Worm (Caenorhabditis elegans): Measurements from ENCODE around the gene srw-14.

Gene srw-14

DNA sequence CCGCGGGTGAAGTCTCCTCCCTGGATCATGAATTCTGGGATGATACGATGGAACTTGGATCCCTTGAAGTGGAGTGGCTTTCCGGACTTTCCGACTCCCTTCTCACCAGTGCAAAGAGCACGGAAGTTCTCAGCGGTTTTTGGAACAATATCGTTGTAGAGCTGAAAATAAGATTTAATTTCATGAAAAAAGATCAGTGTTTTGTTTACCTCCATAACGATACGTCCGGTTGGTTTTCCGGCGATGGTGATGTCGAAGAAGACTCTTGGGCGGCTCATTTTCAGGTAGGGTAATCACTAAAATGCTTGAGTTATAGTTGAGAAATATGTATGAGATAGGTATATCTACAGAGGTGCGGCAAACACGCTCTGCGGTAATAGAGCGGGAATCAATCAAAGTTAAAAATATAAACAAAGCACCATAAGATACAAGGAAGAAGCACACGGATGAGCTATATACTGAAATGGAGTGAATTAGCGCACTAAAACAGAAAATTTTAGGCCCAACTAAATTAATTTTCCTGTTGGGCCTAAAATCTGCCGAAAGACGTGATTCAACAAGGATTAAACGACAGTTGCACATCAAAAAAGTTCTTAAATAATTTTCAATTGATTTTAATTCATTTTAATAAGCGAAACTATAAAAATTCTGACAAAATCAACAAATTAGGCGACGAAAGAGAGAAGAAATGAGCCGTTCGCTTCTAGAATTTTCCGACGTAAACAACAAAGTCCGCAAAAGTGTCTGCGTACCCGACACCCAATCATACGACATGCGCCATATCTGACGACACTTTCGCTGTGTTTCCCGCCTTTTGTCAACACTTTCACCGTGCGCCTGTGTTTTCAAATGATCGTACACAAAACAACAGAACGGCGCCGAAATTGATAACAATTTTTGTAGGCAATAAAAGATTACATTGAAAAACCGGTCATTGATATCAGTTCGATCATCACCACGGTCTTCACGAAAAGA is 38.4 kb upstream of the srw-14 start, which contains the start of the genes cyn-7 and bath-36:
Gene cyn-7, minus strand, starts transcription at position 296 of the 975 bp plus-strand sequence.
Gene bath-36, plus strand, starts transcription at position 806 of the 975 bp plus-strand sequence.
- peak; percentile 74 for TF ChIP-seq nhr-23 (tag; optimal IDR thresholded peaks at IDR 0.05)
- TF ChIP-seq fkh-10 (GFP tag; optimal IDR thresholded peaks at IDR 0.05), result no peak
- peak; percentile 51 for TF ChIP-seq egl-5 (tag; optimal IDR thresholded peaks at IDR 0.05)
- peak; percentile 47 for TF ChIP-seq ceh-28 (tag; optimal IDR thresholded peaks at IDR 0.05)
- no peak for TF ChIP-seq ztf-11 (tag; optimal IDR thresholded peaks at IDR 0.05)
- TF ChIP-seq jun-1 (tag; optimal IDR thresholded peaks at IDR 0.05), result peak; percentile 86
- no peak for TF ChIP-seq ZK546.5 (tag; optimal IDR thresholded peaks at IDR 0.05)
- peak; percentile 69 for TF ChIP-seq lsy-12 (tag; optimal IDR thresholded peaks at IDR 0.05)
- TF ChIP-seq nhr-43 (tag; optimal IDR thresholded peaks at IDR 0.05; ENCODE audit: poor library complexity, severe bottlenecking), result peak; percentile 76
- peak; percentile 49 for TF ChIP-seq egl-27 (tag; optimal IDR thresholded peaks at IDR 0.05)
- peak; percentile 68 for TF ChIP-seq tbx-2 (tag; optimal IDR thresholded peaks at IDR 0.05)
- peak; percentile 79 for TF ChIP-seq nhr-25 (tag; optimal IDR thresholded peaks at IDR 0.05)
- TF ChIP-seq lin-15B (tag; optimal IDR thresholded peaks at IDR 0.05), result peak; percentile 85
- TF ChIP-seq mdl-1 (tag; optimal IDR thresholded peaks at IDR 0.05), result no peak
- peak; percentile 0 for TF ChIP-seq nhr-77 (tag; optimal IDR thresholded peaks at IDR 0.05)
- TF ChIP-seq elt-1 (tag; optimal IDR thresholded peaks at IDR 0.05), result no peak
- peak; percentile 97 for TF ChIP-seq pha-4 (tag; optimal IDR thresholded peaks at IDR 0.05)
- no peak for TF ChIP-seq daf-12 (tag; optimal IDR thresholded peaks at IDR 0.05)
- TF ChIP-seq pqm-1 (tag; optimal IDR thresholded peaks at IDR 0.05), result peak; percentile 73
- no peak for TF ChIP-seq ceh-82 (tag; optimal IDR thresholded peaks at IDR 0.05)
- TF ChIP-seq nfya-1 (tag; optimal IDR thresholded peaks at IDR 0.05; ENCODE audit: insufficient read depth), result peak; percentile 74
- TF ChIP-seq snpc-4 (tag; optimal IDR thresholded peaks at IDR 0.05), result peak; percentile 59
- TF ChIP-seq elt-2 (tag; optimal IDR thresholded peaks at IDR 0.05), result peak; percentile 92
- TF ChIP-seq R02D3.7 (tag; optimal IDR thresholded peaks at IDR 0.05), result peak; percentile 7
- TF ChIP-seq hmg-11 (tag; optimal IDR thresholded peaks at IDR 0.05), result peak; percentile 68

DNA sequence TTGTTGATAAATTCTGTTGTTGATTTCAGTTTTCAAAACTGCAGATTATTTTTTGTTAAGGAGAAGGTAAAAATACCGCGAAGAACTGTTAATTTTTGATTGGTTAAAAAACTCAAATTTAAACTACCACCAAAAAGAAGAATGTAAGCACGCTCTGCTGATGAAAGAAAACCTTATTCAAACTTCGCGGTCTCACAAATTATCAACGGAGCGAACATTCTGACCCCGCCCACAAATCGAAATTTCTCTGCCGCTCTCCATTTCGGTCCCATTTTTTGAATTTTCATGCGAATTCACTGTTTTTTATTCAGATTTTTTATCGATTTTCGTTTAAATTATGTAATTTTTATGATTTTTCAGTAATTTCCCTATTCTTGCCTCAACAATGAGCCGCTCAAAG is 36.2 kb upstream of the srw-14 start, which contains the start of gene cyn-3:
Gene cyn-3, plus strand, starts transcription at position 361 of the 400 bp plus-strand sequence.
- no peak for TF ChIP-seq ztf-4 (tag; optimal IDR thresholded peaks at IDR 0.05)
- no peak for TF ChIP-seq eor-1 (tag; optimal IDR thresholded peaks at IDR 0.05)
- TF ChIP-seq snpc-4 (tag; optimal IDR thresholded peaks at IDR 0.05), result peak; percentile 86
- peak; percentile 35 for TF ChIP-seq fkh-10 (GFP tag; optimal IDR thresholded peaks at IDR 0.05)
- peak; percentile 58 for TF ChIP-seq pqm-1 (tag; optimal IDR thresholded peaks at IDR 0.05)
- no peak for TF ChIP-seq nhr-28 (tag; optimal IDR thresholded peaks at IDR 0.05)
- peak; percentile 70 for TF ChIP-seq egl-5 (tag; optimal IDR thresholded peaks at IDR 0.05)
- TF ChIP-seq nhr-25 (tag; optimal IDR thresholded peaks at IDR 0.05), result peak; percentile 86
- peak; percentile 97 for TF ChIP-seq nhr-23 (tag; optimal IDR thresholded peaks at IDR 0.05)
- TF ChIP-seq elt-1 (tag; optimal IDR thresholded peaks at IDR 0.05), result peak; percentile 58
- TF ChIP-seq hmg-11 (tag; optimal IDR thresholded peaks at IDR 0.05), result peak; percentile 65
- TF ChIP-seq zag-1 (tag; optimal IDR thresholded peaks at IDR 0.05), result no peak
- peak; percentile 80 for TF ChIP-seq nhr-43 (tag; optimal IDR thresholded peaks at IDR 0.05; ENCODE audit: poor library complexity, severe bottlenecking)
- peak; percentile 23 for TF ChIP-seq tbx-2 (tag; optimal IDR thresholded peaks at IDR 0.05)
- peak; percentile 63 for TF ChIP-seq lsy-12 (tag; optimal IDR thresholded peaks at IDR 0.05)
- TF ChIP-seq egl-27 (tag; optimal IDR thresholded peaks at IDR 0.05), result peak; percentile 38
- TF ChIP-seq ama-1 (optimal IDR thresholded peaks at IDR 0.05), result peak; percentile 69
- TF ChIP-seq nfya-1 (tag; optimal IDR thresholded peaks at IDR 0.05; ENCODE audit: insufficient read depth), result peak; percentile 93
- no peak for TF ChIP-seq mml-1 (tag; optimal IDR thresholded peaks at IDR 0.05)
- peak; percentile 73 for TF ChIP-seq jun-1 (tag; optimal IDR thresholded peaks at IDR 0.05)
- TF ChIP-seq R02D3.7 (tag; optimal IDR thresholded peaks at IDR 0.05), result peak; percentile 77
- peak; percentile 79 for TF ChIP-seq ceh-28 (tag; optimal IDR thresholded peaks at IDR 0.05)
- peak; percentile 91 for TF ChIP-seq skn-1 (tag; optimal IDR thresholded peaks at IDR 0.05)
- peak; percentile 98 for TF ChIP-seq pha-4 (tag; optimal IDR thresholded peaks at IDR 0.05)
- no peak for TF ChIP-seq unc-39 (tag; optimal IDR thresholded peaks at IDR 0.05)
- TF ChIP-seq mdl-1 (tag; optimal IDR thresholded peaks at IDR 0.05), result no peak
- TF ChIP-seq lin-15B (tag; optimal IDR thresholded peaks at IDR 0.05), result peak; percentile 98
- peak; percentile 71 for TF ChIP-seq lin-39 (tag; optimal IDR thresholded peaks at IDR 0.05)
- TF ChIP-seq elt-2 (tag; optimal IDR thresholded peaks at IDR 0.05), result peak; percentile 55
- TF ChIP-seq nhr-237 (tag; optimal IDR thresholded peaks at IDR 0.05), result no peak

- no peak for TF ChIP-seq egl-27 (tag; optimal IDR thresholded peaks at IDR 0.05)
- no peak for TF ChIP-seq ceh-16 (tag; optimal IDR thresholded peaks at IDR 0.05)
- TF ChIP-seq fkh-2 (tag; optimal IDR thresholded peaks at IDR 0.05), result no peak
- peak; percentile 82 for TF ChIP-seq tbx-2 (tag; optimal IDR thresholded peaks at IDR 0.05)
- no peak for TF ChIP-seq unc-62 (GFP tag; optimal IDR thresholded peaks at IDR 0.05)
- peak; percentile 74 for TF ChIP-seq pha-4 (tag; optimal IDR thresholded peaks at IDR 0.05)
- peak; percentile 72 for TF ChIP-seq ztf-4 (tag; optimal IDR thresholded peaks at IDR 0.05)
- no peak for TF ChIP-seq zag-1 (tag; optimal IDR thresholded peaks at IDR 0.05)
- no peak for TF ChIP-seq nhr-237 (tag; optimal IDR thresholded peaks at IDR 0.05)
- TF ChIP-seq aly-2 (tag; optimal IDR thresholded peaks at IDR 0.05), result peak; percentile 45
- peak; percentile 94 for TF ChIP-seq ama-1 (optimal IDR thresholded peaks at IDR 0.05)
- peak; percentile 71 for TF ChIP-seq nfya-1 (tag; optimal IDR thresholded peaks at IDR 0.05; ENCODE audit: insufficient read depth)
- TF ChIP-seq mml-1 (tag; optimal IDR thresholded peaks at IDR 0.05), result no peak
- no peak for TF ChIP-seq ceh-28 (tag; optimal IDR thresholded peaks at IDR 0.05)
- peak; percentile 42 for TF ChIP-seq pqm-1 (tag; optimal IDR thresholded peaks at IDR 0.05)
- TF ChIP-seq nhr-77 (tag; optimal IDR thresholded peaks at IDR 0.05), result peak; percentile 34
- peak; percentile 61 for TF ChIP-seq fos-1 (tag; optimal IDR thresholded peaks at IDR 0.05)
- TF ChIP-seq jun-1 (tag; optimal IDR thresholded peaks at IDR 0.05), result peak; percentile 40
- peak; percentile 81 for TF ChIP-seq skn-1 (tag; optimal IDR thresholded peaks at IDR 0.05)
- no peak for TF ChIP-seq nhr-76 (tag; optimal IDR thresholded peaks at IDR 0.05)
- peak; percentile 76 for TF ChIP-seq lin-39 (tag; optimal IDR thresholded peaks at IDR 0.05)
- TF ChIP-seq ceh-9 (tag; optimal IDR thresholded peaks at IDR 0.05), result no peak
- no peak for TF ChIP-seq nhr-28 (tag; optimal IDR thresholded peaks at IDR 0.05)
- no peak for TF ChIP-seq nhr-11 (tag; optimal IDR thresholded peaks at IDR 0.05)
These were observed 34.8 kb upstream of the srw-14 start, which contains the start of gene Y75B12B.11 for ce11 chrV:15190903-15191302. TSS of gene Y75B12B.11 (plus strand) at chrV:15191296.
